Worm (Caenorhabditis elegans): Measurements from ENCODE around the gene T22D1.8.

T22D1.8 gene

ce11 chrIV:6923070-6923469, 16.9 kb upstream of the T22D1.8 start, which contains the start of gene T22D1.1:
TSS of gene T22D1.1 (plus strand) at chrIV:6923370.
- TF ChIP-seq hnd-1 (tag; optimal IDR thresholded peaks at IDR 0.05) = no peak

- TF ChIP-seq ama-1 (optimal IDR thresholded peaks at IDR 0.05) (no peak), hmg-4 (GFP tag; optimal IDR thresholded peaks at IDR 0.05) (no peak), tbx-37 (GFP tag; conservative IDR thresholded peaks at IDR 0.05) (no peak), ceh-36 (tag; optimal IDR thresholded peaks at IDR 0.05) (no peak), tra-4 (tag; optimal IDR thresholded peaks at IDR 0.05) (no peak)
Observed at ce11 chrIV:6920063-6920462, 13.9 kb upstream of the T22D1.8 start, which contains the start of gene T22D1.18. TSS of gene T22D1.18 (minus strand) at chrIV:6920163.

- TF ChIP-seq F13C5.2 (tag; optimal IDR thresholded peaks at IDR 0.05) (peak; percentile 38), tbx-37 (GFP tag; conservative IDR thresholded peaks at IDR 0.05) (no peak)
Observed at ce11 chrIV:6919318-6919717, 13.2 kb upstream of the T22D1.8 start, which contains the start of gene ruvb-2. TSS of gene ruvb-2 (minus strand) at chrIV:6919406.

- TF ChIP-seq hmbx-1 (tag; optimal IDR thresholded peaks at IDR 0.05) (no peak), ceh-36 (tag; optimal IDR thresholded peaks at IDR 0.05) (no peak), tbx-11 (GFP tag; IDR thresholded peaks at IDR 0.05) (no peak), hnd-1 (tag; optimal IDR thresholded peaks at IDR 0.05) (no peak), B0310.2 (tag; optimal IDR thresholded peaks at IDR 0.05) (no peak), pes-1 (GFP tag; IDR thresholded peaks at IDR 0.05) (no peak), sea-1 (GFP tag; conservative IDR thresholded peaks at IDR 0.05) (no peak), tbx-37 (GFP tag; conservative IDR thresholded peaks at IDR 0.05) (no peak), ets-7 (tag; optimal IDR thresholded peaks at IDR 0.05) (no peak), aly-1 (tag; optimal IDR thresholded peaks at IDR 0.05) (no peak), flt-1 (GFP tag; IDR thresholded peaks at IDR 0.05) (no peak), F13C5.2 (tag; optimal IDR thresholded peaks at IDR 0.05) (no peak), ceh-13 (GFP tag; optimal IDR thresholded peaks at IDR 0.05) (no peak), hmg-4 (GFP tag; optimal IDR thresholded peaks at IDR 0.05) (no peak), scrt-1 (GFP tag; IDR thresholded peaks at IDR 0.05) (no peak), tra-4 (tag; optimal IDR thresholded peaks at IDR 0.05) (no peak), ama-1 (optimal IDR thresholded peaks at IDR 0.05) (no peak)
Observed at ce11 chrIV:6916831-6917230, 10.7 kb upstream of the T22D1.8 start.

DNA sequence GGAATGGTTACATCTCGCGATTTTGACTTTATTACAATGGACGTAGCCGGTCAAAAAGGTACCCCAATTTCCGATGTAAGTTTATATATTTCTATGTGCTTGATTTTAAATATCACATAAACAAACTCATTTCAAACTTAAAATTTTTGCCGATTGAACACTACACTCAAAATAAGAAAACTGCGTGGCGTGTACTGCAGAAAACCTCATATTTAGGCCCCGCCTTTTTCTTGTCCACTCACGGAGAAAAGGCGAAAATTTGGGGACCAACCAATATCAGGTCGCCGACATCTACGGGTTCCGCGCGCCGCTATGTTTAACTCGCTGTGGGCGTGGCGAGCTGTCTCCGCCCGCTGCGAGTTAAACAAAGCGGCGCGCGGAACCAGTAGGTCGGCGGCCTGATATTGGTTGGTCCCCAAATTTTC, 8.0 kb upstream of the T22D1.8 start:
- TF ChIP-seq scrt-1 (GFP tag; IDR thresholded peaks at IDR 0.05) = 0 out of 2 replicates have a peak, but pooled peaks have one; percentile 16

DNA sequence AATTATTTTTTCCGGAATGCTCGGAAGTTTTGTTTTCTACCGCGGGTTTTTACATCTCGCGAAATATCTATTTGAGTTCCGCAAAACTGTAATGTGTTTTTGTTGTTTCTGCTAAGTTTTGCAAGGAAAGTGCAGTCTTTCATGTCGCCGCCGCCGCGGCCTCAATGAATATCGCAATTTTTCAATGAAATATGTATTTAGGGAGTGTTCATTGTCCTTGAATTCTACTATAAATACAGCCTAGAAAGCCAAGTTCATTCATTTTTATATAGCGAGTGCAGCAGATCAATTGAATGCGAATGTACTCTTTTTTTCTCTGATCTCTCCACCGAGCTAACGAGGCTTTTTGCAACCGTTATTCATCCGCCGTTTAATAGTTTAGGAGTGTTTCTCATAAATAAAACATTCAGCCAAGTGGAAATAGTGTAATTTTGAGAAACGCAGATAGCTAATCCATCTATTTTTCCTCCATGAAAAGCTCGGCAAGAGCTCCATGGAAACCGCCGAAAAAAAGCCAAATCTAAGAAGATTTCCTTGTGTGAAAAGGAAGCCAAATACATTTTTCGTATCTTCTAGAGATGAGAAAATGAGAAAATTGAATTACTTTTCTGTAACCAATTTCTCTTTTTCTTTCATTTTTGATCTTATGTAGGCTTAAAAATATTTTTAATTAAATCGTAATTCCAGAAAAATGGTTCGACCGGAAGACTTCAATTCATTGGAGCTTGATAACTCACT, 6.9 kb upstream of the T22D1.8 start, which contains the start of gene T22D1.3:
Gene T22D1.3, plus strand, starts transcription at position 688 of the 738 bp plus-strand sequence.
- TF ChIP-seq sea-1 (GFP tag; conservative IDR thresholded peaks at IDR 0.05) (no peak), hmbx-1 (tag; optimal IDR thresholded peaks at IDR 0.05) (no peak), scrt-1 (GFP tag; IDR thresholded peaks at IDR 0.05) (no peak), hnd-1 (tag; optimal IDR thresholded peaks at IDR 0.05) (no peak), F13C5.2 (tag; optimal IDR thresholded peaks at IDR 0.05) (no peak), flt-1 (GFP tag; IDR thresholded peaks at IDR 0.05) (no peak), tbx-37 (GFP tag; conservative IDR thresholded peaks at IDR 0.05) (no peak)

ce11 chrIV:6909863-6910733, 4.0 kb upstream of the T22D1.8 start, which contains the start of the genes rpn-1 and ribo-1:
TSS of gene rpn-1 (minus strand) at chrIV:6909913.
TSS of gene ribo-1 (plus strand) at chrIV:6910683.
- TF ChIP-seq sea-1 (GFP tag; conservative IDR thresholded peaks at IDR 0.05) = no peak
- TF ChIP-seq tra-4 (tag; optimal IDR thresholded peaks at IDR 0.05) = no peak
- TF ChIP-seq scrt-1 (GFP tag; IDR thresholded peaks at IDR 0.05) = no peak
- TF ChIP-seq hmbx-1 (tag; optimal IDR thresholded peaks at IDR 0.05) = no peak
- no peak for TF ChIP-seq pes-1 (GFP tag; IDR thresholded peaks at IDR 0.05)
- TF ChIP-seq F13C5.2 (tag; optimal IDR thresholded peaks at IDR 0.05) = no peak
- no peak for TF ChIP-seq ceh-36 (tag; optimal IDR thresholded peaks at IDR 0.05)
- TF ChIP-seq ceh-13 (GFP tag; optimal IDR thresholded peaks at IDR 0.05) = no peak
- no peak for TF ChIP-seq tbx-11 (GFP tag; IDR thresholded peaks at IDR 0.05)
- TF ChIP-seq tbx-37 (GFP tag; conservative IDR thresholded peaks at IDR 0.05) = no peak
- TF ChIP-seq flt-1 (GFP tag; IDR thresholded peaks at IDR 0.05) = no peak

DNA sequence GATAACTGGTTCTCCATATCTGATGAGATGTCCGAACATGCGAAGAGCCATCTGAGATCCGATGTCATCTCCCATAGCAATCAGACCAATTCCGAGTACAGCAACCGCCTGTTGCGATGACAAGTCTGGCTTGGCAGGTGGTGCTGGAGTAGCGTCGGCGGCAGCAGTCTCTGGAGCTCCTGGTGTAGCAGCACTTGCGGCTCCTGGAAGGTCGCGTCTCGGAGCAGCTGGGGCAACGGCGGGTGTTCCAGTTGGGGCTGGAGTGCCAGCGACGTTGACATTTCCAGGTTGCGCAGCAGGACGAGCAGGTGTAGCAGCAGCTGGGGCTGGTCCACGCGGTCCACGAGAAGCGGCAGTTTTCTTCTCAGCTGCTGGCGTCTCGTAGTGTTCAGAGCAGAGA, 1.3 kb upstream of the T22D1.8 start:
- TF ChIP-seq hmg-4 (GFP tag; optimal IDR thresholded peaks at IDR 0.05) (no peak), aly-1 (tag; optimal IDR thresholded peaks at IDR 0.05) (no peak), sea-1 (GFP tag; conservative IDR thresholded peaks at IDR 0.05) (no peak)

Measured in whole organism, early embryonic.